Fruit fly (Drosophila melanogaster) whole organism, embryonic: ENCODE data around the gene Dh44.

Source experiments
- BEAF-32 ChIP-seq: fragments of 200-800 bp; sonication (Bioruptor generic); optimal IDR thresholded peaks from 3 replicates; lab custom pipeline; 2017; ENCODE audit warnings: missing biosample characterization, missing genetic modification characterization, mild to moderate bottlenecking, moderate library complexity, missing genetic modification reagents
- CG10209 ChIP-seq: fragments of 200-800 bp; sonication (Bioruptor generic); optimal IDR thresholded peaks from 3 replicates; lab custom pipeline; 2017; ENCODE audit warnings: missing biosample characterization, mild to moderate bottlenecking, missing genetic modification characterization, missing genetic modification reagents
- CG10431 ChIP-seq: fragments of 200-800 bp; sonication (Bioruptor generic); optimal IDR thresholded peaks from 3 replicates; lab custom pipeline; 2018; ENCODE audit warnings: missing biosample characterization, mild to moderate bottlenecking, missing genetic modification characterization
- CG10462 ChIP-seq: fragments of 200-800 bp; sonication (Bioruptor generic); optimal IDR thresholded peaks from 2 replicates; lab custom pipeline; 2016; ENCODE audit warnings: missing biosample characterization, missing genetic modification characterization
- CG12219 ChIP-seq: fragments of 200-800 bp; sonication (Bioruptor generic); optimal IDR thresholded peaks from 3 replicates; lab custom pipeline; 2018; ENCODE audit warnings: missing biosample characterization, mild to moderate bottlenecking, missing genetic modification characterization
- CG12236 ChIP-seq: fragments of 200-800 bp; sonication (Bioruptor generic); optimal IDR thresholded peaks from 2 replicates; lab custom pipeline; 2016; ENCODE audit warnings: missing biosample characterization, missing genetic modification characterization
- CG15479 ChIP-seq: fragments of 200-800 bp; sonication (Bioruptor generic); optimal IDR thresholded peaks from 3 replicates; lab custom pipeline; 2019; ENCODE audit warnings: missing biosample characterization, mild to moderate bottlenecking, missing genetic modification characterization, moderate library complexity
- CG1603 ChIP-seq: fragments of 200-800 bp; sonication (Bioruptor generic); optimal IDR thresholded peaks from 2 replicates; lab custom pipeline; 2019; ENCODE audit warnings: missing biosample characterization, mild to moderate bottlenecking, missing genetic modification characterization, moderate library complexity
- CG2199 ChIP-seq: fragments of 200-800 bp; sonication (Bioruptor generic); IDR thresholded peaks from 3 replicates; pipeline ENCODE4 v1.3.6; 2022; ENCODE audit warnings: missing biosample characterization, missing genetic modification characterization
- CG34376 ChIP-seq: fragments of 200-800 bp; sonication (Bioruptor generic); optimal IDR thresholded peaks from 2 replicates; lab custom pipeline; 2018; ENCODE audit warnings: missing biosample characterization, mild to moderate bottlenecking, missing genetic modification characterization
- CG42726 ChIP-seq: fragments of 200-800 bp; sonication (Bioruptor generic); IDR thresholded peaks from 2 replicates; pipeline ENCODE4 v1.3.6; 2022; ENCODE audit warnings: missing biosample characterization, missing genetic modification characterization; ENCODE audit not compliant: partially characterized antibody
- CG6683 ChIP-seq: fragments of 200-800 bp; sonication (Bioruptor generic); optimal IDR thresholded peaks from 2 replicates; lab custom pipeline; 2017; ENCODE audit warnings: missing biosample characterization, mild to moderate bottlenecking, missing genetic modification characterization, missing genetic modification reagents
- CG7556 ChIP-seq: fragments of 200-800 bp; sonication (Bioruptor generic); optimal IDR thresholded peaks from 2 replicates; lab custom pipeline; 2017; ENCODE audit warnings: missing biosample characterization, mild to moderate bottlenecking, missing genetic modification characterization
- Elba2 ChIP-seq: fragments of 200-800 bp; sonication (Bioruptor generic); optimal IDR thresholded peaks from 3 replicates; lab custom pipeline; 2016; ENCODE audit warnings: missing biosample characterization, missing genetic modification characterization
- Fer2 ChIP-seq: fragments of 200-800 bp; sonication (Bioruptor generic); optimal IDR thresholded peaks from 2 replicates; lab custom pipeline; 2018; ENCODE audit warnings: missing biosample characterization, mild to moderate bottlenecking, missing genetic modification characterization, moderate library complexity
- Gsc ChIP-seq: fragments of 200-800 bp; sonication (Bioruptor generic); IDR thresholded peaks from 2 replicates; pipeline ENCODE4 v1.3.6; 2022; ENCODE audit warnings: missing biosample characterization, missing genetic modification characterization
- Max ChIP-seq: fragments of 200-800 bp; sonication (Bioruptor generic); optimal IDR thresholded peaks from 2 replicates; lab custom pipeline; 2016; ENCODE audit warnings: missing biosample characterization, mild to moderate bottlenecking, missing genetic modification characterization
- Myb ChIP-seq: fragments of 200-800 bp; sonication (Bioruptor generic); optimal IDR thresholded peaks from 2 replicates; lab custom pipeline; 2016; ENCODE audit warnings: missing biosample characterization, missing genetic modification characterization
- Nf-YC ChIP-seq: fragments of 200-800 bp; optimal IDR thresholded peaks from 3 replicates; lab custom pipeline; 2019; ENCODE audit warnings: missing biosample characterization, mild to moderate bottlenecking, missing genetic modification characterization, moderate library complexity
- Six4 ChIP-seq: fragments of 200-800 bp; sonication (Bioruptor generic); optimal IDR thresholded peaks from 2 replicates; lab custom pipeline; 2016; ENCODE audit warnings: missing biosample characterization, missing genetic modification characterization
- Sry-β ChIP-seq: fragments of 200-800 bp; sonication (Bioruptor generic); optimal IDR thresholded peaks from 2 replicates; lab custom pipeline; 2018; ENCODE audit warnings: missing biosample characterization, mild to moderate bottlenecking, missing genetic modification characterization, moderate library complexity
- Stat92E ChIP-seq, 3 experiments: fragments of >200 bp in 2 of 3; fragments of 200-800 bp in 1 of 3; sonication (Bioruptor generic) in 1 of 3; optimal IDR thresholded peaks; 2 replicates each; lab custom pipeline; 2017 to 2019; ENCODE audit warnings: missing biosample characterization in 3 of 3, missing genetic modification characterization in 3 of 3, mild to moderate bottlenecking in 1 of 3, moderate library complexity in 1 of 3
- TFAM ChIP-seq: fragments of 200-800 bp; sonication (Bioruptor generic); optimal IDR thresholded peaks from 2 replicates; lab custom pipeline; 2017; ENCODE audit warnings: missing biosample characterization, missing genetic modification characterization, inconsistent platforms
- abd-A ChIP-seq: fragments of 200-800 bp; sonication (Bioruptor generic); optimal IDR thresholded peaks from 3 replicates; lab custom pipeline; 2019; ENCODE audit warnings: missing biosample characterization, mild to moderate bottlenecking, missing genetic modification characterization, moderate library complexity
- ci ChIP-seq: fragments of 200-800 bp; sonication (Bioruptor generic); IDR thresholded peaks from 3 replicates; pipeline ENCODE4 v1.3.6; 2022; ENCODE audit warnings: missing biosample characterization, missing genetic modification characterization
- da ChIP-seq: fragments of 200-800 bp; sonication (Bioruptor generic); optimal IDR thresholded peaks from 2 replicates; lab custom pipeline; 2016; ENCODE audit warnings: missing biosample characterization, missing genetic modification characterization
- dimm ChIP-seq: fragments of 200-800 bp; sonication (Bioruptor generic); IDR thresholded peaks from 2 replicates; pipeline ENCODE4 v1.3.6; 2022; ENCODE audit warnings: missing biosample characterization, missing genetic modification characterization
- dmrt99B ChIP-seq: fragments of 200-800 bp; sonication (Bioruptor generic); optimal IDR thresholded peaks from 2 replicates; lab custom pipeline; 2018; ENCODE audit warnings: missing biosample characterization, mild to moderate bottlenecking, missing genetic modification characterization, moderate library complexity
- dpn ChIP-seq, 2 experiments: fragments of 200-800 bp; sonication (Bioruptor generic); optimal IDR thresholded peaks; 3 replicates each; lab custom pipeline; 2016; ENCODE audit warnings: missing biosample characterization in 2 of 2, missing genetic modification characterization in 2 of 2
- ind ChIP-seq: fragments of 200-800 bp; sonication (Bioruptor generic); optimal IDR thresholded peaks from 3 replicates; lab custom pipeline; 2016; ENCODE audit warnings: missing biosample characterization, missing genetic modification characterization
- knrl ChIP-seq: fragments of 200-800 bp; sonication (Bioruptor generic); IDR thresholded peaks from 3 replicates; pipeline ENCODE4 v1.3.6; 2022; ENCODE audit warnings: missing biosample characterization, missing genetic modification characterization; ENCODE audit not compliant: partially characterized antibody
- lmd ChIP-seq: fragments of 200-800 bp; sonication (Bioruptor generic); IDR thresholded peaks from 2 replicates; pipeline ENCODE4 v1.3.6; 2022; ENCODE audit warnings: missing biosample characterization, missing genetic modification characterization
- oc ChIP-seq: fragments of 200-800 bp; sonication (Bioruptor generic); optimal IDR thresholded peaks from 2 replicates; lab custom pipeline; 2018; ENCODE audit warnings: missing biosample characterization, mild to moderate bottlenecking, missing genetic modification characterization, moderate library complexity
- p53 ChIP-seq: fragments of 200-800 bp; sonication (Bioruptor generic); optimal IDR thresholded peaks from 2 replicates; lab custom pipeline; 2016; ENCODE audit warnings: missing biosample characterization, missing genetic modification characterization
- pho ChIP-seq: fragments of 200-800 bp; sonication (Bioruptor generic); optimal IDR thresholded peaks from 2 replicates; lab custom pipeline; 2016; ENCODE audit warnings: missing biosample characterization, missing genetic modification characterization
- pros ChIP-seq: fragments of 200-800 bp; sonication (Bioruptor generic); optimal IDR thresholded peaks from 3 replicates; lab custom pipeline; 2019; ENCODE audit warnings: missing biosample characterization, mild to moderate bottlenecking, missing genetic modification characterization, moderate library complexity
- psq ChIP-seq: fragments of 200-800 bp; sonication (Bioruptor generic); optimal IDR thresholded peaks from 2 replicates; lab custom pipeline; 2017; ENCODE audit warnings: missing biosample characterization, missing genetic modification characterization
- salm ChIP-seq: fragments of 200-800 bp; sonication (Bioruptor generic); optimal IDR thresholded peaks from 2 replicates; lab custom pipeline; 2018; ENCODE audit warnings: missing biosample characterization, mild to moderate bottlenecking, missing genetic modification characterization
- sens ChIP-seq: fragments of 200-800 bp; sonication (Bioruptor generic); peaks from one replicate; lab custom pipeline; 2016; ENCODE audit warnings: missing biosample characterization, missing genetic modification characterization
- sens-2 ChIP-seq: fragments of 200-800 bp; sonication (Bioruptor generic); IDR thresholded peaks from 2 replicates; pipeline ENCODE4 v1.3.6; 2022; ENCODE audit warnings: missing biosample characterization, missing genetic modification characterization
- sima ChIP-seq: fragments of 200-800 bp; sonication (Bioruptor generic); optimal IDR thresholded peaks from 2 replicates; lab custom pipeline; 2016; ENCODE audit warnings: missing biosample characterization, missing genetic modification characterization
- sqz ChIP-seq: fragments of 200-800 bp; sonication (Bioruptor generic); optimal IDR thresholded peaks from 3 replicates; lab custom pipeline; 2018; ENCODE audit warnings: missing biosample characterization, mild to moderate bottlenecking, missing genetic modification characterization
- sr ChIP-seq: fragments of 200-800 bp; sonication (Bioruptor generic); IDR thresholded peaks from 3 replicates; pipeline ENCODE4 v1.3.6; 2022; ENCODE audit warnings: missing biosample characterization, missing genetic modification characterization
- stc ChIP-seq: fragments of 200-800 bp; sonication (Bioruptor generic); IDR thresholded peaks from 2 replicates; pipeline ENCODE4 v1.3.6; 2022; ENCODE audit warnings: missing biosample characterization, missing genetic modification characterization
- toy ChIP-seq: fragments of 200-800 bp; sonication (Bioruptor generic); IDR thresholded peaks from 2 replicates; pipeline ENCODE4 v1.3.6; 2022; ENCODE audit warnings: missing biosample characterization, missing genetic modification characterization
- vvl ChIP-seq: fragments of 200-800 bp; sonication (Bioruptor generic); IDR thresholded peaks from 2 replicates; pipeline ENCODE4 v1.3.6; 2022; ENCODE audit warnings: missing biosample characterization, missing genetic modification characterization
- z ChIP-seq: fragments of 200-800 bp; sonication (Bioruptor generic); IDR thresholded peaks from 3 replicates; pipeline ENCODE4 v1.3.6; 2022; ENCODE audit warnings: missing biosample characterization, missing genetic modification characterization

Dh44 gene

dm6 chr3R:9603022-9603942, 34.7 kb upstream of the Dh44 start (continued):
- TF ChIP-seq CG34376 (GFP tag; lab: Kevin White, UChicago) (no peak), dimm (GFP tag; lab: Robert Waterston, UW) (no peak), Sry-β (no peak), sens (GFP tag; lab: Kevin White, UChicago) (peak; percentile 64), sr (GFP tag; lab: Robert Waterston, UW) (no peak), sens-2 (GFP tag; lab: Robert Waterston, UW) (no peak), psq (GFP tag; lab: Kevin White, UChicago) (no peak), BEAF-32 (GFP tag; lab: Kevin White, UChicago) (no peak), CG12219 (GFP tag; lab: Kevin White, UChicago) (no peak), Six4 (no peak), CG10462 (GFP tag; lab: Kevin White, UChicago) (no peak), abd-A (tag; lab: Kevin White, UChicago) (peak; percentile 81), stc (no peak), Fer2 (tag; lab: Kevin White, UChicago) (no peak), dmrt99B (no peak), z (GFP tag; lab: Robert Waterston, UW) (no peak), p53 (GFP tag; lab: Kevin White, UChicago) (no peak), CG10431 (GFP tag; lab: Kevin White, UChicago) (no peak), pros (peak; percentile 51), CG1603 (tag; lab: Kevin White, UChicago) (peak; percentile 33), Nf-YC (tag; lab: Kevin White, UChicago) (no peak), pho (GFP tag; lab: Kevin White, UChicago) (no peak), dpn (GFP tag; optimal IDR thresholded peaks at IDR 0.05; lab: Kevin White, UChicago) (no peak), knrl (GFP tag; lab: Robert Waterston, UW) (no peak), ci (GFP tag; lab: Robert Waterston, UW) (peak; percentile 56; the same call in 2 of the 3 replicates), CG7556 (GFP tag; lab: Kevin White, UChicago) (no peak), CG15479 (no peak), TFAM (no peak), Elba2 (GFP tag; lab: Kevin White, UChicago) (no peak), sqz (GFP tag; lab: Kevin White, UChicago) (peak; percentile 88), salm (tag; lab: Kevin White, UChicago) (no peak), toy (GFP tag; lab: Robert Waterston, UW) (no peak), vvl (GFP tag; lab: Robert Waterston, UW) (peak; percentile 77), Gsc (GFP tag; lab: Robert Waterston, UW) (no peak), CG12236 (no peak), ind (no peak), da (no peak), CG10209 (no peak), lmd (GFP tag; lab: Robert Waterston, UW) (no peak), Myb (GFP tag; lab: Kevin White, UChicago) (no peak), Stat92E (GFP tag; optimal IDR thresholded peaks at IDR 0.05; lab: Kevin White, UChicago) (peak in 1 of 3 experiments; percentile 82), CG2199 (GFP tag; lab: Robert Waterston, UW) (0 out of 3 replicates have a peak, but pooled peaks have one; percentile 38), CG6683 (GFP tag; lab: Kevin White, UChicago) (no peak), Max (no peak), CG42726 (GFP tag; lab: Robert Waterston, UW) (no peak), oc (tag; lab: Kevin White, UChicago) (peak; percentile 55), sima (GFP tag; lab: Kevin White, UChicago) (no peak)
